Worm (Caenorhabditis elegans): ENCODE results near the gene F47D12.7.

F47D12.7 gene

ce11 chrIII:6272868-6273267, 23.0 kb downstream of the F47D12.7 start, which contains the start of gene C18F10.2:
Gene C18F10.2, plus strand, starts transcription at chrIII:6273168.
- TF ChIP-seq B0261.1 (tag; optimal IDR thresholded peaks at IDR 0.05) (no peak), aptf-2 (GFP tag; conservative IDR thresholded peaks at IDR 0.05) (no peak), zim-3 (tag; optimal IDR thresholded peaks at IDR 0.05) (no peak), Y53F4B.3 (GFP tag; IDR thresholded peaks at IDR 0.05) (no peak), ztf-3 (GFP tag; optimal IDR thresholded peaks at IDR 0.05) (no peak), hlh-26 (GFP tag; conservative IDR thresholded peaks at IDR 0.05) (no peak), pha-4 (tag; optimal IDR thresholded peaks at IDR 0.05) (no peak), F52B5.7 (tag; optimal IDR thresholded peaks at IDR 0.05) (no peak), F57C9.4 (tag; optimal IDR thresholded peaks at IDR 0.05) (no peak), fkh-3 (tag; optimal IDR thresholded peaks at IDR 0.05) (no peak), nhr-120 (GFP tag; IDR thresholded peaks at IDR 0.05) (no peak), attf-6 (GFP tag; IDR thresholded peaks at IDR 0.05) (no peak), B0035.1 (tag; optimal IDR thresholded peaks at IDR 0.05) (no peak), attf-5 (GFP tag; optimal IDR thresholded peaks at IDR 0.05) (no peak), egl-44 (GFP tag; IDR thresholded peaks at IDR 0.05) (no peak), lin-35 (GFP tag; optimal IDR thresholded peaks at IDR 0.05) (no peak), dpff-1 (tag; optimal IDR thresholded peaks at IDR 0.05) (no peak), F10E7.11 (tag; optimal IDR thresholded peaks at IDR 0.05) (no peak)

DNA sequence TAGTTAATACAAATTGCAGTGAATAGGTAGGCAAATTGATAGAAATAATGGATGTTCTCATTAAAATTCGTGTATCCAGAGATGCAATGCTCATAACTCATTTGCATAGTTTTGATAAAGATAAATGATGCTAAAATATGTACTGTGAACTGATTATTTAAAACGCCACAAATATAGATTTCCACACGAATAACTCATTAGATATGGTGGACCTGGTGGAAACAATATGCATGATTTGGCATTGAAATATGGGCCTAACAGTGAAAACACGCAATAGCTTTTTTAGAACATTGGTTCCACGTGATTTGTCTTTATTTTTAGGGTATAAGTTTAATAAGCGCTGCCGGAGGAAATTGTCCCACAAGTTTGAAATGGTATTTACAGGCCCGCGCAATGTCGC, 25.5 kb downstream of the F47D12.7 start, which contains the start of gene srg-3:
srg-3 (minus strand) TSS at position 101 of the 400 bp plus-strand sequence.
- TF ChIP-seq lin-54 (GFP tag; optimal IDR thresholded peaks at IDR 0.05) = no peak
- no peak for TF ChIP-seq sptf-2 (GFP tag; optimal IDR thresholded peaks at IDR 0.05)
- no peak for TF ChIP-seq nhr-27 (tag; optimal IDR thresholded peaks at IDR 0.05)
- no peak for TF ChIP-seq T26A5.8 (tag; optimal IDR thresholded peaks at IDR 0.05)
- no peak for TF ChIP-seq dox-1 (GFP tag; IDR thresholded peaks at IDR 0.05)
- no peak for TF ChIP-seq snpc-3.4 (tag; optimal IDR thresholded peaks at IDR 0.05)
- no peak for TF ChIP-seq egl-44 (GFP tag; IDR thresholded peaks at IDR 0.05)
- no peak for TF ChIP-seq nhr-120 (GFP tag; IDR thresholded peaks at IDR 0.05)
- TF ChIP-seq madf-6 (GFP tag; IDR thresholded peaks at IDR 0.05) = no peak
- no peak for TF ChIP-seq hlh-26 (GFP tag; conservative IDR thresholded peaks at IDR 0.05)
- TF ChIP-seq tbx-9 (tag; optimal IDR thresholded peaks at IDR 0.05; ENCODE audit: borderline replicate concordance) = no peak
- TF ChIP-seq madf-8 (GFP tag; conservative IDR thresholded peaks at IDR 0.05) = no peak
- TF ChIP-seq lsl-1 (GFP tag; optimal IDR thresholded peaks at IDR 0.05) = no peak
- no peak for TF ChIP-seq ekl-4 (GFP tag; IDR thresholded peaks at IDR 0.05)

ce11 chrIII:6268061-6268460, 27.8 kb downstream of the F47D12.7 start, which contains the start of gene srg-7:
Gene srg-7, minus strand, starts transcription at chrIII:6268161.
- TF ChIP-seq lin-26 (GFP tag; IDR thresholded peaks at IDR 0.05) = no peak
- TF ChIP-seq zfh-2 (GFP tag; conservative IDR thresholded peaks at IDR 0.05) = no peak
- TF ChIP-seq Y53G8AR.9 (GFP tag; conservative IDR thresholded peaks at IDR 0.05) = no peak
- no peak for TF ChIP-seq Y95B8A.8 (GFP tag; IDR thresholded peaks at IDR 0.05)
- TF ChIP-seq egl-44 (GFP tag; IDR thresholded peaks at IDR 0.05) = no peak
- no peak for TF ChIP-seq madf-6 (GFP tag; IDR thresholded peaks at IDR 0.05)
- TF ChIP-seq C06A6.2 (GFP tag; conservative IDR thresholded peaks at IDR 0.05) = no peak
- TF ChIP-seq aptf-2 (GFP tag; conservative IDR thresholded peaks at IDR 0.05) = no peak
- TF ChIP-seq bed-2 (GFP tag; IDR thresholded peaks at IDR 0.05) = no peak
- TF ChIP-seq dpff-1 (tag; optimal IDR thresholded peaks at IDR 0.05) = no peak
- TF ChIP-seq lsl-1 (GFP tag; optimal IDR thresholded peaks at IDR 0.05) = no peak
- TF ChIP-seq let-526 (GFP tag; IDR thresholded peaks at IDR 0.05) = no peak
